Worm (Caenorhabditis elegans) whole organism, L3 larva: Measurements from ENCODE around the gene inft-2.

Source experiments
- ZK546.5 ChIP-seq: sonication (generic microtip); optimal IDR thresholded peaks from 2 replicates; lab custom pipeline; 2017; ENCODE audit warnings: missing biosample characterization, missing genetic modification characterization
- ama-1 ChIP-seq: fragments of 150-350 bp; optimal IDR thresholded peaks from 2 replicates; lab custom pipeline; 2018
- elt-1 ChIP-seq: fragments of 150-350 bp; optimal IDR thresholded peaks from 2 replicates; lab custom pipeline; 2014; ENCODE audit warnings: missing biosample characterization, missing genetic modification characterization
- fkh-10 ChIP-seq: sonication (generic microtip); optimal IDR thresholded peaks from 2 replicates; lab custom pipeline; 2017; ENCODE audit warnings: missing biosample characterization, missing genetic modification reagents, missing genetic modification characterization
- lin-15B ChIP-seq: fragments of 150-350 bp; optimal IDR thresholded peaks from 2 replicates; lab custom pipeline; 2014; ENCODE audit warnings: missing biosample characterization, missing genetic modification characterization
- nhr-11 ChIP-seq: fragments of 150-350 bp; optimal IDR thresholded peaks from 2 replicates; lab custom pipeline; 2014; ENCODE audit warnings: missing biosample characterization, missing genetic modification characterization
- nhr-77 ChIP-seq: fragments of 150-350 bp; optimal IDR thresholded peaks from 2 replicates; lab custom pipeline; 2014; ENCODE audit warnings: missing biosample characterization, missing genetic modification characterization
- unc-62 ChIP-seq: fragments of 150-350 bp; sonication (generic microtip); optimal IDR thresholded peaks from 4 replicates; lab custom pipeline; 2014; ENCODE audit warnings: missing biosample characterization, missing genetic modification reagents, missing genetic modification characterization

- TF ChIP-seq ama-1 (no peak), nhr-77 (tag; lab: Kevin White, UChicago) (no peak), fkh-10 (GFP tag; lab: Kevin White, UChicago) (no peak), elt-1 (no peak), unc-62 (GFP tag; lab: Kevin White, UChicago) (no peak), nhr-11 (tag; lab: Kevin White, UChicago) (no peak), ZK546.5 (no peak), lin-15B (no peak)
Observed at ce11 chrV:13013844-13014243, 11.7 kb downstream of the inft-2 start, which contains the start of gene F15B9.6.
